Worm (Caenorhabditis elegans) whole organism, midembryonic: ENCODE measurements around the gene abu-5.

Source experiments
- T22C8.4 ChIP-seq: fragments of 200-800 bp; sonication (Bioruptor generic); IDR thresholded peaks from 2 replicates; pipeline ENCODE4 v1.3.6; 2022; ENCODE audit warnings: missing genetic modification characterization, missing compliant biosample characterization
- cog-1 ChIP-seq: sonication (generic microtip); optimal IDR thresholded peaks from 2 replicates; lab custom pipeline; 2016; ENCODE audit warnings: missing genetic modification characterization, missing compliant biosample characterization
- med-1 ChIP-seq: sonication (generic microtip); optimal IDR thresholded peaks from 2 replicates; lab custom pipeline; 2017; ENCODE audit warnings: missing genetic modification characterization, mild to moderate bottlenecking, missing compliant biosample characterization, antibody characterized with exemption, missing genetic modification reagents; ENCODE audit not compliant: insufficient read depth
- ref-1 ChIP-seq: fragments of 200-800 bp; sonication (Bioruptor generic); conservative IDR thresholded peaks from 2 replicates; pipeline ENCODE4 v1.3.6; 2022; ENCODE audit warnings: missing genetic modification reagents, missing genetic modification characterization, missing compliant biosample characterization
- tab-1 ChIP-seq: fragments of 200-800 bp; sonication (Bioruptor generic); IDR thresholded peaks from 2 replicates; pipeline ENCODE4 v1.3.6; 2022; ENCODE audit warnings: missing genetic modification characterization, missing compliant biosample characterization
- ztf-29 ChIP-seq: fragments of 200-800 bp; sonication (Bioruptor generic); IDR thresholded peaks from 2 replicates; pipeline ENCODE4 v1.3.6; 2022; ENCODE audit warnings: missing genetic modification reagents, missing genetic modification characterization, missing compliant biosample characterization

DNA sequence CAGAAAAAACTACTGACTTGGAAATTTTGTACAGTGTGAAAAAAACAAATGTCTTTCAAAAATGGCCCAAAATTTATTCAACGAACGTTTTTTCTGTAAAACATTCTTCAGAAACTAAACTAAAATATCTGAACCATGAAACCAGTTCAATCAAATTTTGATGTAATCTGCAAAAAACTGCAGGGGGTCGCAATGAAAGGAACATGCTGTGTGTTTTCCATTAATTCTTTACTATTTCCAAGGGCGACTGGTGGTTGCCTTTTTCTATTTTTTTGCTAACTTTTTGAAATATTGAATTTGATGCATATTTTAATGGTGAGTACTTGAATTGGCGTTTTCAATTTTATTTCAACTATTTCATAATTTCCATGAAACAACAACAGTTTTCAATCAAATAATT lies 40.7 kb downstream of the abu-5 start, which contains the start of gene Y105C5A.9:
- TF ChIP-seq ztf-29 (no peak), T22C8.4 (GFP tag; lab: Robert Waterston, UW) (no peak), ref-1 (GFP tag; lab: Robert Waterston, UW) (no peak), tab-1 (GFP tag; lab: Robert Waterston, UW) (no peak), med-1 (GFP tag; lab: Kevin White, UChicago) (no peak), cog-1 (no peak)
